Fruit fly (Drosophila melanogaster) Kc167 (cell line): ENCODE data around the gene meng.

Experiments
- Myc ChIP-seq: fragments of >200 bp; optimal IDR thresholded peaks from 2 replicates; lab custom pipeline; 2017; ENCODE audit warnings: missing external identifiers
- Sin3A ChIP-seq: fragments of >200 bp; optimal IDR thresholded peaks from 2 replicates; lab custom pipeline; 2018; ENCODE audit warnings: missing external identifiers
- psq ChIP-seq: fragments of >200 bp; optimal IDR thresholded peaks from 2 replicates; lab custom pipeline; 2017; ENCODE audit warnings: missing external identifiers

- TF ChIP-seq psq (no peak), Myc (lab: Kevin White, UChicago) (no peak), Sin3A (lab: Kevin White, UChicago) (no peak)
Observed at dm6 chr2L:6797408-6797807, 55.1 kb downstream of the meng start.
